Fruit fly (Drosophila melanogaster) whole organism, embryonic: Measurements from ENCODE around the gene Mst98Ca.

ENCODE experiments used
- Awh ChIP-seq: fragments of 200-800 bp; sonication (Bioruptor generic); IDR thresholded peaks from 2 replicates; pipeline ENCODE4, ENCODE4 v1.3.6; 2022; ENCODE audit warnings: missing biosample characterization, missing genetic modification characterization
- C15 ChIP-seq: fragments of 200-800 bp; sonication (Bioruptor generic); IDR thresholded peaks from 3 replicates; pipeline ENCODE4 v1.3.6; 2022; ENCODE audit warnings: missing biosample characterization, missing genetic modification characterization
- CG10543 ChIP-seq: fragments of 200-800 bp; sonication (Bioruptor generic); optimal IDR thresholded peaks from 3 replicates; lab custom pipeline; 2017; ENCODE audit warnings: missing biosample characterization, mild to moderate bottlenecking, missing genetic modification characterization, moderate library complexity
- CG10565 ChIP-seq: fragments of 200-800 bp; sonication (Bioruptor generic); optimal IDR thresholded peaks from 3 replicates; lab custom pipeline; 2016; ENCODE audit warnings: missing biosample characterization, mild to moderate bottlenecking, missing genetic modification characterization
- CG11398 ChIP-seq: fragments of 200-800 bp; sonication (Bioruptor generic); optimal IDR thresholded peaks from 2 replicates; lab custom pipeline; 2016; ENCODE audit warnings: missing biosample characterization, missing genetic modification characterization
- CG11696 ChIP-seq: fragments of 200-800 bp; sonication (Bioruptor generic); IDR thresholded peaks from 2 replicates; pipeline ENCODE4 v1.3.6; 2022; ENCODE audit warnings: missing biosample characterization, missing genetic modification characterization
- CG12942 ChIP-seq: fragments of 200-800 bp; sonication (Bioruptor generic); optimal IDR thresholded peaks from 3 replicates; lab custom pipeline; 2016; ENCODE audit warnings: missing biosample characterization, missing genetic modification characterization
- CG13775 ChIP-seq: fragments of 200-800 bp; sonication (Bioruptor generic); optimal IDR thresholded peaks from 3 replicates; lab custom pipeline; 2017; ENCODE audit warnings: missing biosample characterization, mild to moderate bottlenecking, missing genetic modification characterization
- CG15514 ChIP-seq: fragments of 200-800 bp; sonication (Bioruptor generic); optimal IDR thresholded peaks from 3 replicates; lab custom pipeline; 2017; ENCODE audit warnings: missing biosample characterization, missing genetic modification characterization, mild to moderate bottlenecking, moderate library complexity, missing genetic modification reagents
- CG17186 ChIP-seq: fragments of 200-800 bp; sonication (Bioruptor generic); optimal IDR thresholded peaks from 3 replicates; lab custom pipeline; 2017; ENCODE audit warnings: missing biosample characterization, missing genetic modification reagents, missing genetic modification characterization
- CG17359 ChIP-seq: fragments of 200-800 bp; sonication (Bioruptor generic); optimal IDR thresholded peaks from 3 replicates; lab custom pipeline; 2018; ENCODE audit warnings: missing biosample characterization, mild to moderate bottlenecking, missing genetic modification characterization, moderate library complexity
- CG32532 ChIP-seq: fragments of 200-800 bp; sonication (Bioruptor generic); IDR thresholded peaks from 2 replicates; pipeline ENCODE4 v1.3.6; 2022; ENCODE audit warnings: missing biosample characterization, missing genetic modification characterization
- CG4282 ChIP-seq: fragments of 200-800 bp; sonication (Bioruptor generic); optimal IDR thresholded peaks from 2 replicates; lab custom pipeline; 2016; ENCODE audit warnings: missing biosample characterization, missing genetic modification characterization
- CG4404 ChIP-seq: fragments of 200-800 bp; sonication (Bioruptor generic); IDR thresholded peaks from 2 replicates; pipeline ENCODE4 v1.3.6; 2022; ENCODE audit warnings: missing biosample characterization, missing genetic modification characterization
- CG4820 ChIP-seq: fragments of 200-800 bp; sonication (Bioruptor generic); optimal IDR thresholded peaks from 3 replicates; lab custom pipeline; 2016; ENCODE audit warnings: missing biosample characterization, missing genetic modification characterization
- CG5180 ChIP-seq: fragments of 200-800 bp; sonication (Bioruptor generic); optimal IDR thresholded peaks from 3 replicates; lab custom pipeline; 2017; ENCODE audit warnings: missing biosample characterization, missing genetic modification characterization, mild to moderate bottlenecking, moderate library complexity, missing genetic modification reagents
- CG6272 ChIP-seq: fragments of 200-800 bp; sonication (Bioruptor generic); IDR thresholded peaks from 2 replicates; pipeline ENCODE4 v1.3.6; 2022; ENCODE audit warnings: missing biosample characterization, missing genetic modification characterization
- CG7357 ChIP-seq: fragments of 200-800 bp; sonication (Bioruptor generic); IDR thresholded peaks from 3 replicates; pipeline ENCODE4 v1.3.6; 2022; ENCODE audit warnings: missing biosample characterization, missing genetic modification characterization
- CG8388 ChIP-seq: fragments of 200-800 bp; sonication (Bioruptor generic); optimal IDR thresholded peaks from 2 replicates; lab custom pipeline; 2019; ENCODE audit warnings: missing biosample characterization, mild to moderate bottlenecking, missing genetic modification characterization, moderate library complexity
- CG9215 ChIP-seq: fragments of 200-800 bp; sonication (Bioruptor generic); IDR thresholded peaks from 2 replicates; pipeline ENCODE4 v1.3.6; 2022; ENCODE audit warnings: missing biosample characterization, missing genetic modification characterization
- CHES-1-like ChIP-seq: fragments of 200-800 bp; sonication (Bioruptor generic); optimal IDR thresholded peaks from 2 replicates; lab custom pipeline; 2016; ENCODE audit warnings: missing biosample characterization, missing genetic modification characterization
- Chrac-16 ChIP-seq: fragments of 200-800 bp; sonication (Bioruptor generic); optimal IDR thresholded peaks from 3 replicates; lab custom pipeline; 2016; ENCODE audit warnings: missing biosample characterization, missing genetic modification characterization
- CrebB ChIP-seq: fragments of 200-800 bp; sonication (Bioruptor generic); optimal IDR thresholded peaks from 3 replicates; lab custom pipeline; 2018; ENCODE audit warnings: missing biosample characterization, mild to moderate bottlenecking, missing genetic modification characterization
- Hand ChIP-seq: fragments of 200-800 bp; sonication (Bioruptor generic); optimal IDR thresholded peaks from 2 replicates; lab custom pipeline; 2017; ENCODE audit warnings: mild to moderate bottlenecking, missing biosample characterization, missing genetic modification reagents, missing genetic modification characterization
- Hmx ChIP-seq: fragments of 200-800 bp; sonication (Bioruptor generic); optimal IDR thresholded peaks from 2 replicates; lab custom pipeline; 2016; ENCODE audit warnings: missing biosample characterization, missing genetic modification characterization
- Hr78 ChIP-seq, 2 experiments: fragments of 200-800 bp in 1 of 2; fragments of >200 bp in 1 of 2; sonication (Bioruptor generic) in 1 of 2; optimal IDR thresholded peaks; 2 replicates each; lab custom pipeline; 2017 to 2019; ENCODE audit warnings: missing biosample characterization in 2 of 2, missing genetic modification characterization in 2 of 2, mild to moderate bottlenecking in 1 of 2, moderate library complexity in 1 of 2
- MESR4 ChIP-seq: fragments of 200-800 bp; sonication (Bioruptor generic); optimal IDR thresholded peaks from 2 replicates; lab custom pipeline; 2018; ENCODE audit warnings: missing biosample characterization, mild to moderate bottlenecking, missing genetic modification characterization, moderate library complexity
- Meics ChIP-seq: fragments of 200-800 bp; sonication (Bioruptor generic); optimal IDR thresholded peaks from 2 replicates; lab custom pipeline; 2017; ENCODE audit warnings: missing biosample characterization, mild to moderate bottlenecking, missing genetic modification characterization
- NFAT ChIP-seq: fragments of 200-800 bp; sonication (Bioruptor generic); IDR thresholded peaks from 2 replicates; pipeline ENCODE4 v1.3.6; 2022; ENCODE audit warnings: missing biosample characterization, missing genetic modification characterization
- Nf-YC ChIP-seq: fragments of 200-800 bp; optimal IDR thresholded peaks from 3 replicates; lab custom pipeline; 2019; ENCODE audit warnings: missing biosample characterization, mild to moderate bottlenecking, missing genetic modification characterization, moderate library complexity
- Trl ChIP-seq, 3 experiments: fragments of >200 bp in 2 of 3; fragments of 200-800 bp in 1 of 3; sonication (Bioruptor generic) in 1 of 3; optimal IDR thresholded peaks; 2 replicates in 1 of 3; 3 replicates in 2 of 3; lab custom pipeline; 2016 to 2017; ENCODE audit warnings: missing biosample characterization in 1 of 3, missing genetic modification characterization in 1 of 3
- ara ChIP-seq: fragments of 200-800 bp; sonication (Bioruptor generic); IDR thresholded peaks from 2 replicates; pipeline ENCODE4 v1.3.6; 2022; ENCODE audit warnings: missing biosample characterization, missing genetic modification characterization
- bcd ChIP-seq: fragments of 200-800 bp; sonication (Bioruptor generic); optimal IDR thresholded peaks from 2 replicates; lab custom pipeline; 2017; ENCODE audit warnings: missing biosample characterization, mild to moderate bottlenecking, missing genetic modification characterization
- crp ChIP-seq, 2 experiments: fragments of 200-800 bp; sonication (Bioruptor generic); optimal IDR thresholded peaks; 2 replicates in 1 of 2; 3 replicates in 1 of 2; lab custom pipeline; 2017; ENCODE audit warnings: missing biosample characterization in 2 of 2, missing genetic modification characterization in 2 of 2, mild to moderate bottlenecking in 1 of 2, moderate library complexity in 1 of 2
- dm ChIP-seq: fragments of 200-800 bp; sonication (Bioruptor generic); optimal IDR thresholded peaks from 3 replicates; lab custom pipeline; 2016; ENCODE audit warnings: missing biosample characterization, missing genetic modification characterization
- dmrt11E ChIP-seq: fragments of 200-800 bp; sonication (Bioruptor generic); optimal IDR thresholded peaks from 3 replicates; lab custom pipeline; 2018; ENCODE audit warnings: missing biosample characterization, mild to moderate bottlenecking, missing genetic modification characterization, moderate library complexity
- gfzf ChIP-seq: fragments of 200-800 bp; sonication (Bioruptor generic); optimal IDR thresholded peaks from 2 replicates; lab custom pipeline; 2016; ENCODE audit warnings: missing biosample characterization, mild to moderate bottlenecking, missing genetic modification characterization, moderate library complexity
- gsb-n ChIP-seq: fragments of 200-800 bp; sonication (Bioruptor generic); optimal IDR thresholded peaks from 3 replicates; lab custom pipeline; 2018; ENCODE audit warnings: missing biosample characterization, mild to moderate bottlenecking, missing genetic modification characterization
- hkb ChIP-seq, 2 experiments: fragments of 200-800 bp in 1 of 2; fragments of >200 bp in 1 of 2; sonication (Bioruptor generic) in 1 of 2; IDR thresholded peaks in 1 of 2; optimal IDR thresholded peaks in 1 of 2; 2 replicates each; pipeline versions ENCODE4 v1.3.6 to Lab custom; 2017 to 2022; ENCODE audit warnings: missing biosample characterization in 1 of 2, missing genetic modification characterization in 1 of 2
- inv ChIP-seq: fragments of 200-800 bp; sonication (Bioruptor generic); IDR thresholded peaks from 2 replicates; pipeline ENCODE4 v1.3.6; 2022; ENCODE audit warnings: missing biosample characterization, missing genetic modification characterization; ENCODE audit not compliant: partially characterized antibody
- kah ChIP-seq: fragments of 200-800 bp; sonication (Bioruptor generic); optimal IDR thresholded peaks from 2 replicates; lab custom pipeline; 2018; ENCODE audit warnings: missing biosample characterization, mild to moderate bottlenecking, missing genetic modification characterization
- lilli ChIP-seq: fragments of 200-800 bp; sonication (Bioruptor generic); optimal IDR thresholded peaks from 3 replicates; lab custom pipeline; 2016; ENCODE audit warnings: missing biosample characterization, missing genetic modification characterization
- nerfin-2 ChIP-seq: fragments of 200-800 bp; sonication (Bioruptor generic); IDR thresholded peaks from 2 replicates; pipeline ENCODE4 v1.3.6; 2022; ENCODE audit warnings: missing biosample characterization, missing genetic modification characterization; ENCODE audit not compliant: partially characterized antibody
- otp ChIP-seq: fragments of 200-800 bp; sonication (Bioruptor generic); IDR thresholded peaks from 3 replicates; pipeline ENCODE4, ENCODE4 v1.3.6; 2022; ENCODE audit warnings: missing biosample characterization, missing genetic modification characterization
- sens ChIP-seq: fragments of 200-800 bp; sonication (Bioruptor generic); peaks from one replicate; lab custom pipeline; 2016; ENCODE audit warnings: missing biosample characterization, missing genetic modification characterization
- unc-4 ChIP-seq: fragments of 200-800 bp; sonication (Bioruptor generic); IDR thresholded peaks from 2 replicates; pipeline ENCODE4 v1.3.6; 2022; ENCODE audit warnings: missing biosample characterization, missing genetic modification characterization; ENCODE audit not compliant: partially characterized antibody
- z ChIP-seq: fragments of 200-800 bp; sonication (Bioruptor generic); IDR thresholded peaks from 3 replicates; pipeline ENCODE4 v1.3.6; 2022; ENCODE audit warnings: missing biosample characterization, missing genetic modification characterization
- zen ChIP-seq: fragments of 200-800 bp; sonication (Bioruptor generic); optimal IDR thresholded peaks from 3 replicates; lab custom pipeline; 2018; ENCODE audit warnings: missing biosample characterization, mild to moderate bottlenecking, missing genetic modification characterization, moderate library complexity

Gene Mst98Ca

DNA sequence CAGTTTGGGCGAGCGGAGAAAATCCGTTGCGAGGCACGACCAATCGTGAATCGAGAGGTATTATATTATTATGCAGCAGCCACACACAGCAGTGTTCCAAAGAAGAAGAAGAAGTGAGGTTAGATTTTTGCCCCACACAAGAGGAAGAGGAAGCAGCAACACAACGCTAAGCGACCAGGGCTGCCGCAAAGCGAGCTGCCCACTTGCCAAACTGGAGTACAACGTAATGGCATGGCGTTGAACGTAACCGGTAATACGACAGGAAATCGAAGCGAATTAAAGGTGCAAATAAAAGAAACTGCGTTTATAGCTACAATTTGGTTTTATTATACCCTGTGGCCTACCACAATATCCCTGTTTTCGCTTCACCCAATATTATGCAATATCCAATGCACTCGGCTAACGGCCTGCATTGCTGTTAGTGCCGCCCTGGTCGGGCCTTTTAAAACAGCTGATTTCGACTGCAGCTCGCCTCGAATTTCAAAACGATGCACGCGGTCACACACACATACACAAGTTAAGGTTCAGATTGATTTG lies 44.4 kb downstream of the Mst98Ca start (continued):
- TF ChIP-seq CG11696 (GFP tag; lab: Robert Waterston, UW) (no peak), ara (peak; percentile 64), CG10543 (GFP tag; lab: Kevin White, UChicago) (peak; percentile 87), MESR4 (GFP tag; lab: Kevin White, UChicago) (peak; percentile 55), CrebB (tag; lab: Kevin White, UChicago) (peak; percentile 70), Nf-YC (peak; percentile 77), CG6272 (GFP tag; lab: Robert Waterston, UW) (no peak), lilli (GFP tag; lab: Kevin White, UChicago) (peak; percentile 81), Awh (GFP tag; lab: Robert Waterston, UW) (no peak), dm (GFP tag; lab: Kevin White, UChicago) (peak; percentile 97), CG9215 (GFP tag; lab: Robert Waterston, UW) (peak; percentile 64), Hmx (no peak), CG7357 (GFP tag; lab: Robert Waterston, UW) (0 out of 3 replicates have a peak, but pooled peaks have one; percentile 49), CG17186 (peak; percentile 51), z (no peak), Hand (peak; percentile 63), CG5180 (GFP tag; lab: Kevin White, UChicago) (peak; percentile 59), CG17359 (tag; lab: Kevin White, UChicago) (peak; percentile 49), CG12942 (GFP tag; lab: Kevin White, UChicago) (peak; percentile 62), CG10565 (GFP tag; lab: Kevin White, UChicago) (no peak), C15 (GFP tag; lab: Robert Waterston, UW) (no peak), gfzf (peak; percentile 35), CG15514 (GFP tag; lab: Kevin White, UChicago) (peak; percentile 75), sens (peak; percentile 97), CG4404 (GFP tag; lab: Robert Waterston, UW) (peak; percentile 78), nerfin-2 (no peak), Hr78 (GFP tag; optimal IDR thresholded peaks at IDR 0.05; lab: Kevin White, UChicago) (peak in 1 of 2 experiments; percentile 24), crp (GFP tag; optimal IDR thresholded peaks at IDR 0.05; lab: Kevin White, UChicago) (peak; percentile 73 to 93), otp (GFP tag; lab: Robert Waterston, UW) (0 out of 3 replicates have a peak, but pooled peaks have one; percentile 38), kah (peak; percentile 21), inv (GFP tag; lab: Robert Waterston, UW) (peak; percentile 41; the same call in 1 of the 2 replicates), CG4820 (peak; percentile 65), bcd (peak; percentile 86), CHES-1-like (GFP tag; lab: Kevin White, UChicago) (peak; percentile 85), zen (tag; lab: Kevin White, UChicago) (peak; percentile 65), CG13775 (GFP tag; lab: Kevin White, UChicago) (peak; percentile 83), Trl (optimal IDR thresholded peaks at IDR 0.05; lab: Kevin White, UChicago) (no peak), Trl (GFP tag; optimal IDR thresholded peaks at IDR 0.05; lab: Kevin White, UChicago) (peak; percentile 77), gsb-n (tag; lab: Kevin White, UChicago) (peak; percentile 63), hkb (optimal IDR thresholded peaks at IDR 0.05; lab: Kevin White, UChicago) (peak; percentile 72), hkb (GFP tag; IDR thresholded peaks at IDR 0.05; lab: Robert Waterston, UW) (peak; percentile 71), CG8388 (GFP tag; lab: Kevin White, UChicago) (peak; percentile 54), unc-4 (no peak), dmrt11E (tag; lab: Kevin White, UChicago) (peak; percentile 79), Chrac-16 (GFP tag; lab: Kevin White, UChicago) (peak; percentile 79), CG4282 (GFP tag; lab: Kevin White, UChicago) (peak; percentile 19), CG11398 (GFP tag; lab: Kevin White, UChicago) (peak; percentile 69), CG32532 (peak; percentile 69), NFAT (GFP tag; lab: Robert Waterston, UW) (no peak), Meics (GFP tag; lab: Kevin White, UChicago) (peak; percentile 79)
